Worm (Caenorhabditis elegans) whole organism, L4/young adult: Measurements from ENCODE around the gene F41H10.5.

Experiments used
- dao-5 ChIP-seq: sonication (generic microtip); optimal IDR thresholded peaks from 2 replicates; lab custom pipeline; 2016; ENCODE audit warnings: missing genotype, missing genetic modification characterization, moderate library complexity, missing compliant biosample characterization
- him-1 ChIP-seq: sonication (generic microtip); optimal IDR thresholded peaks from 2 replicates; lab custom pipeline; 2016; ENCODE audit warnings: missing genotype, missing genetic modification reagents, missing genetic modification characterization, missing compliant biosample characterization

- TF ChIP-seq dao-5 (tag; lab: Kevin White, UChicago), result no peak
- no peak for TF ChIP-seq him-1 (tag; lab: Kevin White, UChicago)
These were observed 8.7 kb downstream of the F41H10.5 start, which contains the start of gene F41H10.3 for ce11 chrIV:5369414-5369813.
